Worm (Caenorhabditis elegans) whole organism, L3 larva: ENCODE measurements around the gene col-153.

ENCODE experiments used
- R02D3.7 ChIP-seq: fragments of 150-350 bp; optimal IDR thresholded peaks from 2 replicates; lab custom pipeline; 2014; ENCODE audit warnings: missing biosample characterization, missing genetic modification characterization
- ZK546.5 ChIP-seq: sonication (generic microtip); optimal IDR thresholded peaks from 2 replicates; lab custom pipeline; 2017; ENCODE audit warnings: missing biosample characterization, missing genetic modification characterization
- aly-2 ChIP-seq: fragments of 150-350 bp; optimal IDR thresholded peaks from 2 replicates; lab custom pipeline; 2014; ENCODE audit warnings: missing biosample characterization, missing genetic modification characterization
- ama-1 ChIP-seq: fragments of 150-350 bp; optimal IDR thresholded peaks from 2 replicates; lab custom pipeline; 2018
- ceh-16 ChIP-seq: sonication (generic microtip); optimal IDR thresholded peaks from 2 replicates; lab custom pipeline; 2017; ENCODE audit warnings: missing biosample characterization, missing genetic modification characterization
- ceh-28 ChIP-seq: fragments of 150-350 bp; optimal IDR thresholded peaks from 2 replicates; lab custom pipeline; 2014; ENCODE audit warnings: missing biosample characterization, missing genetic modification reagents, missing genetic modification characterization
- ceh-82 ChIP-seq: fragments of 150-350 bp; optimal IDR thresholded peaks from 2 replicates; lab custom pipeline; 2014; ENCODE audit warnings: missing biosample characterization, missing genetic modification characterization
- ceh-9 ChIP-seq: sonication (generic microtip); optimal IDR thresholded peaks from 2 replicates; lab custom pipeline; 2018; ENCODE audit warnings: missing biosample characterization, missing genetic modification characterization
- daf-12 ChIP-seq: fragments of 150-350 bp; optimal IDR thresholded peaks from 2 replicates; lab custom pipeline; 2014; ENCODE audit warnings: missing biosample characterization, missing genetic modification reagents, missing genetic modification characterization
- egl-27 ChIP-seq: sonication (generic microtip); optimal IDR thresholded peaks from 4 replicates; lab custom pipeline; 2017; ENCODE audit warnings: missing biosample characterization, missing genetic modification reagents, missing genetic modification characterization
- egl-5 ChIP-seq: fragments of 150-350 bp; optimal IDR thresholded peaks from 2 replicates; lab custom pipeline; 2017; ENCODE audit warnings: missing biosample characterization, missing genetic modification reagents, missing genetic modification characterization, inconsistent platforms
- elt-1 ChIP-seq: fragments of 150-350 bp; optimal IDR thresholded peaks from 2 replicates; lab custom pipeline; 2014; ENCODE audit warnings: missing biosample characterization, missing genetic modification characterization
- elt-2 ChIP-seq: sonication (generic microtip); optimal IDR thresholded peaks from 2 replicates; lab custom pipeline; 2016; ENCODE audit warnings: missing genetic modification reagents, mild to moderate bottlenecking, missing genetic modification characterization, missing compliant biosample characterization
- elt-3 ChIP-seq, 3 experiments: fragments of 150-350 bp in 1 of 3; sonication (generic microtip) in 2 of 3; optimal IDR thresholded peaks; 2 replicates in 2 of 3; 4 replicates in 1 of 3; lab custom pipeline; 2014 to 2017; ENCODE audit warnings: missing biosample characterization in 3 of 3, missing genetic modification characterization in 3 of 3
- eor-1 ChIP-seq, 2 experiments: fragments of 150-350 bp; optimal IDR thresholded peaks; 2 replicates each; lab custom pipeline; 2014 to 2018; ENCODE audit warnings: missing biosample characterization in 2 of 2, missing genetic modification characterization in 2 of 2
- fkh-10 ChIP-seq: sonication (generic microtip); optimal IDR thresholded peaks from 2 replicates; lab custom pipeline; 2017; ENCODE audit warnings: missing biosample characterization, missing genetic modification reagents, missing genetic modification characterization
- fos-1 ChIP-seq: fragments of 150-350 bp; optimal IDR thresholded peaks from 2 replicates; lab custom pipeline; 2014; ENCODE audit warnings: missing biosample characterization, missing genetic modification characterization
- hmg-11 ChIP-seq: sonication (generic microtip); optimal IDR thresholded peaks from 2 replicates; lab custom pipeline; 2016; ENCODE audit warnings: missing genetic modification characterization, missing compliant biosample characterization
- lin-15B ChIP-seq: fragments of 150-350 bp; optimal IDR thresholded peaks from 2 replicates; lab custom pipeline; 2014; ENCODE audit warnings: missing biosample characterization, missing genetic modification characterization
- lin-39 ChIP-seq: fragments of 150-350 bp; optimal IDR thresholded peaks from 2 replicates; lab custom pipeline; 2018; ENCODE audit warnings: missing biosample characterization, missing genetic modification reagents, missing genetic modification characterization
- lsy-12 ChIP-seq: sonication (generic microtip); optimal IDR thresholded peaks from 2 replicates; lab custom pipeline; 2016; ENCODE audit warnings: mild to moderate bottlenecking, missing genetic modification characterization, missing compliant biosample characterization
- mdl-1 ChIP-seq: fragments of 150-350 bp; optimal IDR thresholded peaks from 2 replicates; lab custom pipeline; 2014; ENCODE audit warnings: missing biosample characterization, missing genetic modification characterization
- nfya-1 ChIP-seq: sonication (generic microtip); optimal IDR thresholded peaks from 2 replicates; lab custom pipeline; 2017; ENCODE audit warnings: missing genetic modification characterization, mild to moderate bottlenecking, missing compliant biosample characterization, antibody characterized with exemption, moderate library complexity; ENCODE audit not compliant: insufficient read depth
- nhr-11 ChIP-seq: fragments of 150-350 bp; optimal IDR thresholded peaks from 2 replicates; lab custom pipeline; 2014; ENCODE audit warnings: missing biosample characterization, missing genetic modification characterization
- nhr-12 ChIP-seq: fragments of 150-350 bp; optimal IDR thresholded peaks from 2 replicates; lab custom pipeline; 2014; ENCODE audit warnings: missing biosample characterization, missing genetic modification characterization
- nhr-23 ChIP-seq: fragments of 150-350 bp; optimal IDR thresholded peaks from 2 replicates; lab custom pipeline; 2014; ENCODE audit warnings: missing biosample characterization, missing genetic modification reagents, missing genetic modification characterization
- nhr-25 ChIP-seq: sonication (generic microtip); optimal IDR thresholded peaks from 2 replicates; lab custom pipeline; 2017; ENCODE audit warnings: missing biosample characterization, missing genetic modification characterization
- nhr-28 ChIP-seq: fragments of 150-350 bp; optimal IDR thresholded peaks from 2 replicates; lab custom pipeline; 2014; ENCODE audit warnings: missing biosample characterization, missing genetic modification characterization
- nhr-43 ChIP-seq: sonication (generic microtip); optimal IDR thresholded peaks from 2 replicates; lab custom pipeline; 2016; ENCODE audit warnings: mild to moderate bottlenecking, missing genetic modification characterization, missing compliant biosample characterization; ENCODE audit not compliant: poor library complexity, severe bottlenecking
- nhr-76 ChIP-seq: fragments of 150-350 bp; sonication (generic microtip); optimal IDR thresholded peaks from 5 replicates; lab custom pipeline; 2014; ENCODE audit warnings: missing biosample characterization, missing genetic modification characterization
- nhr-77 ChIP-seq: fragments of 150-350 bp; optimal IDR thresholded peaks from 2 replicates; lab custom pipeline; 2014; ENCODE audit warnings: missing biosample characterization, missing genetic modification characterization
- pha-4 ChIP-seq: fragments of 150-350 bp; optimal IDR thresholded peaks from 2 replicates; lab custom pipeline; 2014; ENCODE audit warnings: missing biosample characterization, missing genetic modification reagents, missing genetic modification characterization
- pqm-1 ChIP-seq: fragments of 150-350 bp; optimal IDR thresholded peaks from 2 replicates; lab custom pipeline; 2017; ENCODE audit warnings: missing biosample characterization, missing genetic modification characterization, inconsistent platforms
- skn-1 ChIP-seq: fragments of 150-350 bp; optimal IDR thresholded peaks from 2 replicates; lab custom pipeline; 2014; ENCODE audit warnings: missing biosample characterization, missing genetic modification characterization
- snpc-4 ChIP-seq: fragments of 150-350 bp; optimal IDR thresholded peaks from 2 replicates; lab custom pipeline; 2014; ENCODE audit warnings: missing biosample characterization, missing genetic modification characterization
- tbx-2 ChIP-seq: sonication (generic microtip); optimal IDR thresholded peaks from 2 replicates; lab custom pipeline; 2016; ENCODE audit warnings: mild to moderate bottlenecking, missing genetic modification characterization, missing compliant biosample characterization
- unc-62 ChIP-seq: fragments of 150-350 bp; sonication (generic microtip); optimal IDR thresholded peaks from 4 replicates; lab custom pipeline; 2014; ENCODE audit warnings: missing biosample characterization, missing genetic modification reagents, missing genetic modification characterization
- zag-1 ChIP-seq: fragments of 150-350 bp; optimal IDR thresholded peaks from 2 replicates; lab custom pipeline; 2014; ENCODE audit warnings: missing biosample characterization, missing genetic modification characterization
- ztf-11 ChIP-seq: fragments of 150-350 bp; optimal IDR thresholded peaks from 2 replicates; lab custom pipeline; 2014; ENCODE audit warnings: missing biosample characterization, missing genetic modification characterization
- ztf-4 ChIP-seq: fragments of 150-350 bp; optimal IDR thresholded peaks from 2 replicates; lab custom pipeline; 2014; ENCODE audit warnings: missing biosample characterization, missing genetic modification characterization

The col-153 gene

DNA sequence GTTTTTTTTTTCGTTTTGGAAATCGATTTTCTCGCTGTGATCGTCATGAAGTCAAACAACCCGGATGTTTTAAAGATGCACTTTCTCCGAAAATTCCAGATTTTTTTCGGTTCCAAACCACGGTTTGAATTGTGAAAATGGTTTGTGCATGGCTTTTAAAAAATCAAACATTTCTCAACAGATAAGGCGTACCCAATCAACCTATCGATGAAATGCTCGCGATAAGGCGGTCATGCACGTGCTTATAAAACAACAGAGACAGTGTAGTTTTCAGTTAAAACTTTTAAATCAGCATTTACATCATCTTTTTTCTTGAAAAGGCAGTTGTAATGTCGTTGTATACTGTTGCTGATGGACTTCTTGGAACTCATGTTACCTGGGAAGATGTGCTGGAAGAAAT, 17.2 kb upstream of the col-153 start, which contains the start of gene F58B4.5:
Gene F58B4.5, plus strand, starts transcription at position 283 of the 400 bp plus-strand sequence.
- TF ChIP-seq elt-2: peak; percentile 94
- peak; percentile 29 for TF ChIP-seq pqm-1
- no peak for TF ChIP-seq hmg-11 (tag; lab: Kevin White, UChicago)

DNA sequence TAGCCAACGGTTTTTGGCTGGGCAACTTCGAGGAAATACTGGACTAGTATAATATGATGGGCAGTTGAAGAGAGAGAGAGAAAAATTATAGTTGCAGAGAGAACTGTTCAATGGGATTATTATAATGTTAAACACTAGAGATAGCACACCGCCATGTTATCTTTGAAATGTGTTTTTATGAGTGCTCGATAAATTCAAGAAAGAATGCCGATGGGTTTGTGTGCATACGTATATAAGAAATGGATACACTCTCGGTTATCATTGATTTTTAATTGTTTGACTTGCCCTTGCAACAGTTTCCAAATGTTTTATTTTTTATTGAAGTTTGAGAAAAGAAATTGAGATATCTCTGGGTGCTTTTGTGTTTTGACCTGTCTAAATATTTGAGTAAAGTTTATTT, 12.9 kb upstream of the col-153 start, which contains the start of gene F17C11.12:
Gene F17C11.12, minus strand, starts transcription at position 240 of the 400 bp plus-strand sequence.
- peak; percentile 91 for TF ChIP-seq elt-2
- peak; percentile 86 for TF ChIP-seq pqm-1
- no peak for TF ChIP-seq nhr-11 (tag; lab: Kevin White, UChicago)

DNA sequence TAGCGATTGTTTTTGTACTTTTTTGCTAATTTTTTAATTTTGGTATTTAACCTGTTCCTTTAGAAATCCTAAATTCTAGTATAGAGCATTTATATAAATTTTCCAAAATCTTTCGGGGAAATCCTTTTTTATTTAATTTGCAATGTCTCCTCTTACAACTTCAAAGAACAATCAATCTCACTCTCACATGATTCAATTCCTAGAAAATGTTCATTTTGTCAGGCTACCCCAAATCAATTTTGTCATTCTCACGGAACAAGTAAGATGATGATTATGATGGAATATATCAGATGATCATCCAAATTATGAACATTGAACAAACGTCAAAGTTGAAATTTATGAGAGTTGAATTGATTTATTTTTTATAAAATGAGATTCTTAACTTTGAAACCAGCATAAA, 12.3 kb upstream of the col-153 start:
- TF ChIP-seq fkh-10 (GFP tag; lab: Kevin White, UChicago) (peak; percentile 85), snpc-4 (tag; lab: Kevin White, UChicago) (no peak), nhr-11 (tag; lab: Kevin White, UChicago) (peak; percentile 37), nhr-23 (tag; lab: Kevin White, UChicago) (peak; percentile 58), nhr-43 (tag; lab: Kevin White, UChicago) (peak; percentile 42), lin-15B (tag; lab: Kevin White, UChicago) (no peak), pqm-1 (no peak)
- TF ChIP-seq, all 47 proteins: peak for 4

DNA sequence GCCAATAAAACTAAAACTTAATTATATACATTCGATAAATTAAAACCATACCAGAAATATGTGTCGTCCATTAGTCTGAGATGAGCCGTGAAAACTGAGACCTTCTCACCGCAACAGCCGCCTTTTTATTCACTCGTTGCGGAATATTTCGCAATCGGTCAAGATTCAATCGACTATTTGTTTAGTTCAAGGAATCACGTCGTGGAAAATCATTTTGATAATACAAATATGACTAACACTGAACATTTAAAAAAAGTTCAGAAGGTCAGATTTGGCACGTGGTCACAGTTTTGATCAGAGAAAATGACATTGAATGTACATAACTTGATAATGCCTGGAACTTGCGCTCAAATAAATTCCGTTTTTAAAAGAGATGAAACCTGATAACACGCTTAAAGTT, 10.9 kb upstream of the col-153 start, which contains the start of gene F17C11.11:
Gene F17C11.11, minus strand, starts transcription at position 79 of the 400 bp plus-strand sequence.
- TF ChIP-seq nhr-23 (tag; lab: Kevin White, UChicago) (peak; percentile 4), elt-2 (peak; percentile 77), nhr-76 (tag; lab: Kevin White, UChicago) (no peak), nhr-12 (no peak), pha-4 (tag; lab: Kevin White, UChicago) (peak; percentile 6), lin-15B (tag; lab: Kevin White, UChicago) (no peak), pqm-1 (peak; percentile 62)

DNA sequence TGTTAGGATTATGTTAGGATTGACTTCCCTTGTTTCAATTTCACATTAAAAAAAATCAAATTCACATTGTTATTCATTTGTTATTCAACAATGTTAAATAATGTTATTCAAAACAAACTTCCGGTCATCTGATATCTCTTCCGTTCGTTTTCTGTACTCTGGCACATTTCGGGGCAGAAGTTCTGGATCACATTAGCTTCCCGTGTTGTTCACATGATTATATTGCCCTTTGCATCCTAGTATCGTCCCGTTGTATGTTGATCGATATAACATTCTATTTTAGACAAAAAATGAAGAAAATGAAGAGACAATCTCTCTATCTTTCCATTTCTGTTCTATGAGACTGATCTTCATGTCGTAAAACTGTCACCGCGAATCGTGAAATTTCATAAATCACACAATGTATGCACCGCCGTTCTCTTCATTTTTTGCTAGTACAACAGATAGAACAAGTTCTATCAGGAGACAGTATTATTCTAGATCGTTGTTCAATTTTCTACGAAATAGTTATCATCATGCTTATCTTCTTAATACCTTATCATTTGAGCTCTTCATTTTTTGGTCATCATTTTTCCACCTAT, 9.5 kb upstream of the col-153 start:
- peak; percentile 36 for TF ChIP-seq nhr-23 (tag; lab: Kevin White, UChicago)
- TF ChIP-seq nhr-43 (tag; lab: Kevin White, UChicago): peak; percentile 85
- no peak for TF ChIP-seq ceh-28 (tag; lab: Kevin White, UChicago)
- TF ChIP-seq fos-1: peak; percentile 20
- TF ChIP-seq nhr-25 (tag; lab: Kevin White, UChicago): peak; percentile 8
- TF ChIP-seq skn-1 (tag; lab: Kevin White, UChicago): no peak

DNA sequence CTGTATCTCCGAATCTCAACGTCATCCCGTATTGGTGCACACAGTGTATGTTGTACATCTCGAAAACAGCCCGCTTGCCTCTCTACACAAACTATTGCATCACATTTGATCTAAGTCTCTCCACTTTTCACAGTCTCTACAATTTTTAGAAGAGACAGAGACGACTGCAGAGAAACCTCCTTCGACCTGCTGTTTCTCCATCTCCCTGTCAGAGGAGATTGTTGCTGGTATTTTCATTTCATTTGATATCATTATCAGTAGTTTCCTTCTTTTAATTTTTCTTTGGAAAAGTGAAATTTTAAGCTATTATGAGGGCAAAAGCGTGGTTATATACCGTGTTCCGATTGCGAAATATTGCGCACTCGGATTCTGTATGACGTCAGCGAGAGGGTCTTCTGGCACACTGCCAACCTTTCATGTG, 9.0 kb upstream of the col-153 start:
- TF ChIP-seq ztf-11: no peak
- peak; percentile 76 for TF ChIP-seq nfya-1 (tag; lab: Kevin White, UChicago)
- no peak for TF ChIP-seq ztf-4 (tag; lab: Kevin White, UChicago)
- TF ChIP-seq ceh-16: no peak
- no peak for TF ChIP-seq lin-39 (tag; lab: Kevin White, UChicago)
- TF ChIP-seq skn-1 (tag; lab: Kevin White, UChicago): peak; percentile 39
- no peak for TF ChIP-seq zag-1 (tag; lab: Kevin White, UChicago)
- TF ChIP-seq egl-27 (tag; lab: Kevin White, UChicago): peak; percentile 31
- no peak for TF ChIP-seq egl-5 (tag; lab: Kevin White, UChicago)
- no peak for TF ChIP-seq ZK546.5
- peak; percentile 88 for TF ChIP-seq pqm-1
- TF ChIP-seq elt-2: peak; percentile 94
- peak; percentile 50 for TF ChIP-seq ceh-28 (tag; lab: Kevin White, UChicago)
- TF ChIP-seq elt-1 (tag; lab: Kevin White, UChicago): peak; percentile 58
- TF ChIP-seq nhr-77 (tag; lab: Kevin White, UChicago): no peak
- peak; percentile 75 for TF ChIP-seq ama-1 (lab: Kevin White, UChicago)
- TF ChIP-seq tbx-2 (tag; lab: Kevin White, UChicago): no peak
- peak; percentile 35 for TF ChIP-seq lin-15B (tag; lab: Kevin White, UChicago)
- TF ChIP-seq nhr-23 (tag; lab: Kevin White, UChicago): peak; percentile 60
- TF ChIP-seq nhr-28: no peak
- peak; percentile 26 for TF ChIP-seq R02D3.7
- no peak for TF ChIP-seq ceh-82 (tag; lab: Kevin White, UChicago)
- no peak for TF ChIP-seq eor-1 (tag; optimal IDR thresholded peaks at IDR 0.05; lab: Kevin White, UChicago)
- no peak for TF ChIP-seq elt-3 (tag; optimal IDR thresholded peaks at IDR 0.05; lab: Kevin White, UChicago)
- TF ChIP-seq mdl-1 (tag; lab: Kevin White, UChicago): no peak
- TF ChIP-seq aly-2 (tag; lab: Kevin White, UChicago): no peak
- TF ChIP-seq nhr-12: no peak
- peak; percentile 44 for TF ChIP-seq nhr-43 (tag; lab: Kevin White, UChicago)
- peak; percentile 32 for TF ChIP-seq fkh-10 (GFP tag; lab: Kevin White, UChicago)
- peak; percentile 36 for TF ChIP-seq unc-62
- TF ChIP-seq daf-12: no peak
- TF ChIP-seq ceh-9 (tag; lab: Kevin White, UChicago): no peak
- no peak for TF ChIP-seq lsy-12 (tag; lab: Kevin White, UChicago)
